Worm (Caenorhabditis elegans) whole organism, L2 larva: ENCODE data around the gene Y39A3CL.3.

Source experiments
- egl-27 ChIP-seq: sonication (generic microtip); optimal IDR thresholded peaks from 3 replicates; lab custom pipeline; 2017; ENCODE audit warnings: missing biosample characterization, missing genetic modification reagents, missing genetic modification characterization
- nhr-6 ChIP-seq: fragments of 150-350 bp; optimal IDR thresholded peaks from 2 replicates; lab custom pipeline; 2014; ENCODE audit warnings: missing biosample characterization, missing genetic modification characterization
- nhr-77 ChIP-seq: fragments of 150-350 bp; optimal IDR thresholded peaks from 2 replicates; lab custom pipeline; 2014; ENCODE audit warnings: missing biosample characterization, missing genetic modification characterization
- snpc-4 ChIP-seq: fragments of 150-350 bp; optimal IDR thresholded peaks from 2 replicates; lab custom pipeline; 2014; ENCODE audit warnings: missing biosample characterization, missing genetic modification characterization
- ztf-4 ChIP-seq: fragments of 150-350 bp; optimal IDR thresholded peaks from 2 replicates; lab custom pipeline; 2014; ENCODE audit warnings: missing biosample characterization, missing genetic modification characterization

- TF ChIP-seq snpc-4 (tag; lab: Kevin White, UChicago) (no peak), ztf-4 (tag; lab: Kevin White, UChicago) (no peak), egl-27 (tag; lab: Kevin White, UChicago) (no peak), nhr-77 (tag; lab: Kevin White, UChicago) (no peak), nhr-6 (tag; lab: Kevin White, UChicago) (no peak)
These were observed 11.4 kb downstream of the Y39A3CL.3 start for ce11 chrIII:1788972-1789371.
